Fruit fly (Drosophila melanogaster): ENCODE measurements around the gene CG6330.

dm6 chr3R:26934523-26934922, 23.8 kb downstream of the CG6330 start:
- TF ChIP-seq CTCF (optimal IDR thresholded peaks at IDR 0.05) (no peak), CG8478 (optimal IDR thresholded peaks at IDR 0.05) (no peak)

All from S2 (cell line).